Fruit fly (Drosophila melanogaster): ENCODE measurements around the gene dmGlut.

DNA sequence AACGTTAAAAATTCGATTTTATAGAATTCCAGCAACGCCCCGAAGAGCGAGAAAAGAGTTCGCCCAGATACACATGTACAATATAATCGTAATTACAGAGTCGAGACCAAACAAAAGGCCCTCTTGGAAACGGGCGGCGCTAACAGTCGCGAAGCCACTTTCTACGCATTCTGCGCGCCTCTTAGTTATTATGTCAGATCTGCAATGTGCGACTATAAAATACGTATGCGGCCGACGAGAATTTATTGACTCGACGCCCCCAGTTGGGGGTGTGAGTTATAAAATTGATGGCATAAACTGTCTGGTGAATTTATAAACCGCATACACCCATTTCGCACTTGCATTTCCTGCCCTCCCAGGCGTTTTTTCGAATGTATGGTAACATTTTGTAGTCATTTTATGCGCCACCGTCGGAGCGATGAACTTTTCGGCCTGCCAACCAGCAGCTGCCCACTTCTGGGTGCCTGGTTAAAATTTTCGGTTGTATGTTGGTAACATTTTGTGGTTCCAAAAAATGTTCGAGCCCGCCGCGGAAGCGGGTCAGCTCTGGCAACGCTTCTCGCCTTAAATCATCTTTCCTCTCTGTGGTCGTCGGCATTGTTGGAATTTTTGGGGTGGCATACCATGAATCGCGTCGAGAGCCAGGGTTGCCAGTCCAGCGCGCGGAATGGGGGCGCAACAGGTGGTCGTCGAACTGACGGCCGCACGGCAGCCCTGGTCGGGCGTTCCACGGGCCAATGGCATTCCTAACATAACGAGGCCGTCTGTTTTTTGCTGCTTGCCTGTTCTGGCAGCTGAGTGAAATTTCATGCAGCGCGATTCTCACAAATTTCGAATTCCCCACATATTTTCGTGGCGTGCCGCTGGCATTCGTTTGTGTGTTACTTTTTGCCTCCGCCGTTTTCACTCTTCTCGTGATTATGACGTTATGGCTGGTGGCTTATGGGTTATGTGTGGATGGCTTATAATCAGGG is 15.3 kb upstream of the dmGlut start:
- TF ChIP-seq CG6808 (GFP tag; optimal IDR thresholded peaks at IDR 0.05) (peak; percentile 69), CG6854 (GFP tag; optimal IDR thresholded peaks at IDR 0.05) (peak; percentile 90), spab (GFP tag; optimal IDR thresholded peaks at IDR 0.05) (peak; percentile 68), Sox102F (GFP tag; optimal IDR thresholded peaks at IDR 0.05) (peak; percentile 83), Eip78C (GFP tag) (peak; percentile 86), Hr39 (GFP tag; optimal IDR thresholded peaks at IDR 0.05) (peak; percentile 71), acj6 (GFP tag; optimal IDR thresholded peaks at IDR 0.05) (peak; percentile 22), Sox15 (GFP tag; optimal IDR thresholded peaks at IDR 0.05) (no peak), Blimp-1 (GFP tag; optimal IDR thresholded peaks at IDR 0.05) (peak; percentile 74), CG3032 (tag; optimal IDR thresholded peaks at IDR 0.05) (peak; percentile 72)
